Worm (Caenorhabditis elegans) whole organism, young adult: Measurements from ENCODE around the gene clec-156.

Source experiments
- B0019.2 ChIP-seq: fragments of 200-800 bp; sonication (Bioruptor generic); conservative IDR thresholded peaks from 2 replicates; pipeline ENCODE4 v1.3.6; 2022; ENCODE audit warnings: missing genetic modification reagents, missing genetic modification characterization, missing compliant biosample characterization
- ceh-100 ChIP-seq: fragments of 200-800 bp; sonication (Bioruptor generic); IDR thresholded peaks from 2 replicates; pipeline ENCODE4 v1.3.6; 2022; ENCODE audit warnings: missing genetic modification reagents, missing genetic modification characterization, missing compliant biosample characterization
- hmg-20 ChIP-seq: fragments of 200-800 bp; sonication (Bioruptor generic); IDR thresholded peaks from 2 replicates; pipeline ENCODE4 v1.3.6; 2022; ENCODE audit warnings: missing genetic modification reagents, missing genetic modification characterization, missing compliant biosample characterization
- lag-1 ChIP-seq: fragments of 200-800 bp; sonication (Bioruptor generic); IDR thresholded peaks from 2 replicates; pipeline ENCODE4 v1.3.6; 2022; ENCODE audit warnings: missing genetic modification reagents, missing genetic modification characterization, missing compliant biosample characterization
- mxl-1 ChIP-seq: sonication (generic microtip); optimal IDR thresholded peaks from 2 replicates; lab custom pipeline; 2016; ENCODE audit warnings: missing genetic modification characterization, missing compliant biosample characterization
- nhr-179 ChIP-seq: sonication (generic microtip); optimal IDR thresholded peaks from 2 replicates; lab custom pipeline; 2016; ENCODE audit warnings: mild to moderate bottlenecking, missing genetic modification characterization, missing compliant biosample characterization
- nhr-27 ChIP-seq: fragments of 200-800 bp; sonication (Bioruptor generic); optimal IDR thresholded peaks from 2 replicates; lab custom pipeline; 2018; ENCODE audit warnings: mild to moderate bottlenecking, missing genetic modification characterization, moderate library complexity, missing compliant biosample characterization

DNA sequence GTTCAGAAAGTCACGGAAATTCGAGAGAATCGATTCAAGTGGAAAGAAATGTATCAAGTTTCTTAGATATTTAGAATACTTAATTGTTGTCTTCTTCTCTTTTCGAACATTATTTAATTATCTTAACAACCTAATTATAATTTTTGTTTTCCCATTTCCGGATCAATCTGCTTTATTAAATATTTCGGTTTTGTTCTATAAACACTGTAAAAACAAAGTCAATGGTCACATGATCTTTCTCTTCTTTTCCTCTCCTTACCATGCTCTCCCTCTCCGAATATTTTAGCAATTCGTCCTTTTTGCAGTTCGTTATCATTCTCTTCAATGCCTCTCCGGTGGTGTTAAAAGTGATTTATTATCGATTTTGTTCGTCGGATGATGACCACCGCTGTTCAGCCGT is 45.5 kb downstream of the clec-156 start, which contains the start of gene tag-325:
- TF ChIP-seq ceh-100 (GFP tag; lab: Robert Waterston, UW) (no peak), nhr-27 (tag; lab: Kevin White, UChicago) (no peak), mxl-1 (no peak), B0019.2 (GFP tag; lab: Robert Waterston, UW) (no peak), lag-1 (GFP tag; lab: Robert Waterston, UW) (no peak), nhr-179 (tag; lab: Kevin White, UChicago) (no peak), hmg-20 (GFP tag; lab: Robert Waterston, UW) (no peak)
